Worm (Caenorhabditis elegans) whole organism, L4 larva: ENCODE measurements around the gene dpff-1.

Experiments used
- T26A8.4 ChIP-seq: fragments of 200-800 bp; sonication (Bioruptor generic); IDR thresholded peaks from 2 replicates; pipeline ENCODE4 v1.3.6; 2022; ENCODE audit warnings: missing genetic modification characterization, missing compliant biosample characterization
- daf-8 ChIP-seq: fragments of 200-800 bp; sonication (Bioruptor generic); IDR thresholded peaks from 2 replicates; pipeline ENCODE4 v1.3.6; 2022; ENCODE audit warnings: missing genetic modification characterization, missing compliant biosample characterization
- jun-1 ChIP-seq: fragments of 150-350 bp; optimal IDR thresholded peaks from 2 replicates; lab custom pipeline; 2014; ENCODE audit warnings: missing biosample characterization, missing genetic modification reagents, missing genetic modification characterization
- mdl-1 ChIP-seq, 2 experiments: fragments of 150-350 bp in 1 of 2; sonication (generic microtip) in 1 of 2; optimal IDR thresholded peaks; 2 replicates each; lab custom pipeline; 2014 to 2017; ENCODE audit warnings: missing biosample characterization in 2 of 2, missing genetic modification characterization in 2 of 2
- zip-11 ChIP-seq: fragments of 200-800 bp; sonication (Bioruptor generic); IDR thresholded peaks from 2 replicates; pipeline ENCODE4 v1.3.6; 2022; ENCODE audit warnings: missing genetic modification characterization, missing compliant biosample characterization
- ztf-11 ChIP-seq: fragments of 150-350 bp; optimal IDR thresholded peaks from 2 replicates; lab custom pipeline; 2014; ENCODE audit warnings: missing biosample characterization, missing genetic modification characterization

ce11 chrIII:5930659-5931058 is 24.5 kb upstream of the dpff-1 start:
- TF ChIP-seq T26A8.4 (GFP tag; lab: Robert Waterston, UW) (no peak), mdl-1 (tag; optimal IDR thresholded peaks at IDR 0.05; lab: Kevin White, UChicago) (no peak), daf-8 (GFP tag; lab: Robert Waterston, UW) (no peak), ztf-11 (no peak), jun-1 (no peak), zip-11 (no peak)
